Fruit fly (Drosophila melanogaster): ENCODE measurements around the gene Octbeta1R.

Octbeta1R gene

DNA sequence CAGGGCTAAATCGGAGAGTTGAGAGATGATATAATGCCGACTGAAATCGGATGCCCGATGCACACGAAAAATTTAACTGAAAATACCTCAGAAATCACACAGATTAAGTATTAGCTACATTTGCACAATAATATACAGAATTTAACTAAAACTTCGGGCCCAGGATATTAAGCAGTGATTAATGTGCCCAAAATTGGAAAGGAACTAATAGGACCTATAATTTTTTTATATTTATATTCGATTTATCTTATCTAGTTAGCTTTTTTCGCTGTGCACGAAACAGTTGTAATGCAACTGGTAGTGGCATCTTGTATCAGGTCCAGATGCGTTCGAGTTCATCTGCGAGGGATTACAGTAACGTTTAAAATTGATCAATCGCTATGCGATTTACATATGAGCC, 41.9 kb downstream of the Octbeta1R start (continued):
- TF ChIP-seq CG12236 (GFP tag; optimal IDR thresholded peaks at IDR 0.05) (no peak), HLH4C (GFP tag; IDR thresholded peaks at IDR 0.05; ENCODE audit: partially characterized antibody) (no peak), CG8944 (GFP tag; optimal IDR thresholded peaks at IDR 0.05) (no peak), dmrt11E (tag; optimal IDR thresholded peaks at IDR 0.05) (no peak), CG3847 (GFP tag; IDR thresholded peaks at IDR 0.05) (no peak), CG17912 (GFP tag; optimal IDR thresholded peaks at IDR 0.05) (no peak), CG3838 (GFP tag; optimal IDR thresholded peaks at IDR 0.05) (no peak), CG1024 (GFP tag; IDR thresholded peaks at IDR 0.05) (no peak), Drgx (GFP tag; IDR thresholded peaks at IDR 0.05) (no peak), MBD-R2 (GFP tag; IDR thresholded peaks at IDR 0.05) (no peak), CG17359 (tag; optimal IDR thresholded peaks at IDR 0.05) (peak; percentile 13), Nf-YB (GFP tag; optimal IDR thresholded peaks at IDR 0.05) (no peak), croc (GFP tag; conservative IDR thresholded peaks at IDR 0.05) (no peak), dimm (GFP tag; IDR thresholded peaks at IDR 0.05) (no peak), Med (GFP tag) (peak; percentile 37), cad (GFP tag; optimal IDR thresholded peaks at IDR 0.05) (no peak), pros (GFP tag; optimal IDR thresholded peaks at IDR 0.05) (no peak), Hmr (GFP tag; optimal IDR thresholded peaks at IDR 0.05) (no peak), stwl (tag; optimal IDR thresholded peaks at IDR 0.05) (no peak), CG7745 (tag; optimal IDR thresholded peaks at IDR 0.05) (no peak), Atf6 (GFP tag; IDR thresholded peaks at IDR 0.05) (no peak), CG13894 (tag; optimal IDR thresholded peaks at IDR 0.05) (no peak), CG9215 (GFP tag; IDR thresholded peaks at IDR 0.05) (no peak), nerfin-1 (tag; optimal IDR thresholded peaks at IDR 0.05) (no peak), CrebB (tag; optimal IDR thresholded peaks at IDR 0.05) (no peak), CG10366 (GFP tag; IDR thresholded peaks at IDR 0.05) (peak; percentile 29; the same call in 1 of the 2 replicates), CG14441 (GFP tag; IDR thresholded peaks at IDR 0.05) (0 out of 2 replicates have a peak, but pooled peaks have one; percentile 20), Sin3A (optimal IDR thresholded peaks at IDR 0.05) (no peak), CG17802 (tag; optimal IDR thresholded peaks at IDR 0.05) (no peak), CG1603 (tag; optimal IDR thresholded peaks at IDR 0.05) (no peak), Mes4 (GFP tag; optimal IDR thresholded peaks at IDR 0.05) (no peak), CG7963 (GFP tag; IDR thresholded peaks at IDR 0.05; ENCODE audit: partially characterized antibody) (no peak), CG13123 (GFP tag; optimal IDR thresholded peaks at IDR 0.05) (no peak), amos (GFP tag; IDR thresholded peaks at IDR 0.05; ENCODE audit: partially characterized antibody) (no peak), CG14667 (GFP tag; IDR thresholded peaks at IDR 0.05) (no peak), CG3995 (GFP tag; optimal IDR thresholded peaks at IDR 0.05) (no peak), chif (GFP tag; optimal IDR thresholded peaks at IDR 0.05) (no peak), CG9437 (GFP tag; optimal IDR thresholded peaks at IDR 0.05) (no peak), odd (GFP tag; optimal IDR thresholded peaks at IDR 0.05) (no peak), Xbp1 (GFP tag; optimal IDR thresholded peaks at IDR 0.05) (no peak), Ets65A (GFP tag) (peak; percentile 57), CG16779 (GFP tag; IDR thresholded peaks at IDR 0.05) (no peak), CG4854 (GFP tag; optimal IDR thresholded peaks at IDR 0.05) (no peak), CG31365 (tag; optimal IDR thresholded peaks at IDR 0.05) (no peak), GATAe (GFP tag; conservative IDR thresholded peaks at IDR 0.05) (no peak), CG6654 (GFP tag; optimal IDR thresholded peaks at IDR 0.05) (no peak), Jarid2 (GFP tag; optimal IDR thresholded peaks at IDR 0.05) (no peak), Side (GFP tag; optimal IDR thresholded peaks at IDR 0.05) (no peak), CG12299 (tag; optimal IDR thresholded peaks at IDR 0.05) (no peak), CG10147 (GFP tag; optimal IDR thresholded peaks at IDR 0.05) (no peak), ci (GFP tag; IDR thresholded peaks at IDR 0.05) (no peak), insv (GFP tag; optimal IDR thresholded peaks at IDR 0.05) (no peak)
